Fruit fly (Drosophila melanogaster) whole organism: Measurements from ENCODE around the gene Snmp2.
A peak's percentile ranks its signal among the peaks of the same experiment; 100 is the strongest.

Experiments used
- CG8478 ChIP-seq: fragments of >200 bp; optimal IDR thresholded peaks from 2 replicates; lab custom pipeline; 2018; ENCODE audit warnings: inconsistent platforms
- Dll ChIP-seq: fragments of >200 bp; optimal IDR thresholded peaks from 2 replicates; lab custom pipeline; 2017
- EcR ChIP-seq, 2 experiments: fragments of >200 bp; optimal IDR thresholded peaks; 2 replicates each; lab custom pipeline; 2017; ENCODE audit warnings: missing biosample characterization in 2 of 2, missing genetic modification characterization in 2 of 2, missing genetic modification reagents in 2 of 2
- pan ChIP-seq: fragments of >200 bp; optimal IDR thresholded peaks from 2 replicates; lab custom pipeline; 2017
- psq ChIP-seq: fragments of >200 bp; optimal IDR thresholded peaks from 2 replicates; lab custom pipeline; 2017
- usp ChIP-seq: fragments of >200 bp; optimal IDR thresholded peaks from 2 replicates; lab custom pipeline; 2017; ENCODE audit warnings: missing biosample characterization, missing genetic modification characterization, mixed read lengths

Snmp2 gene

dm6 chr3L:7721527-7721926, 21.3 kb downstream of the Snmp2 start:
- TF ChIP-seq pan = no peak
- TF ChIP-seq EcR (GFP tag; optimal IDR thresholded peaks at IDR 0.05; lab: Kevin White, UChicago) = no peak

- TF ChIP-seq EcR (GFP tag; optimal IDR thresholded peaks at IDR 0.05; lab: Kevin White, UChicago) (no peak), psq (lab: Kevin White, UChicago) (no peak), Dll (no peak), CG8478 (lab: Kevin White, UChicago) (no peak), usp (no peak), pan (no peak)
These were observed 23.4 kb downstream of the Snmp2 start for dm6 chr3L:7719418-7719789.

dm6 chr3L:7718561-7719417, 24.1 kb downstream of the Snmp2 start, which contains the start of gene Mcad:
TSS of gene Mcad (plus strand) at chr3L:7719350.
- peak; percentile 95 for TF ChIP-seq pan
- TF ChIP-seq CG8478 (lab: Kevin White, UChicago) = no peak

dm6 chr3L:7717863-7718560, 24.8 kb downstream of the Snmp2 start, which contains the start of gene Ank2:
TSS of gene Ank2 (minus strand) at chr3L:7718395.
- TF ChIP-seq pan = no peak
- TF ChIP-seq usp = no peak
- TF ChIP-seq EcR (GFP tag; optimal IDR thresholded peaks at IDR 0.05; lab: Kevin White, UChicago) = no peak
- no peak for TF ChIP-seq Dll
- no peak for TF ChIP-seq CG8478 (lab: Kevin White, UChicago)
- TF ChIP-seq psq (lab: Kevin White, UChicago) = no peak

- no peak for TF ChIP-seq Dll
- no peak for TF ChIP-seq usp
- TF ChIP-seq pan = no peak
- no peak for TF ChIP-seq psq (lab: Kevin White, UChicago)
- no peak for TF ChIP-seq EcR (GFP tag; optimal IDR thresholded peaks at IDR 0.05; lab: Kevin White, UChicago)
- no peak for TF ChIP-seq CG8478 (lab: Kevin White, UChicago)
These were observed 28.4 kb downstream of the Snmp2 start for dm6 chr3L:7714301-7714946.

- no peak for TF ChIP-seq psq (lab: Kevin White, UChicago)
- no peak for TF ChIP-seq CG8478 (lab: Kevin White, UChicago)
- TF ChIP-seq pan = no peak
- no peak for TF ChIP-seq usp
- TF ChIP-seq Dll = no peak
- TF ChIP-seq EcR (GFP tag; optimal IDR thresholded peaks at IDR 0.05; lab: Kevin White, UChicago) = no peak
These were observed 29.5 kb downstream of the Snmp2 start for dm6 chr3L:7713378-7713777.

- TF ChIP-seq pan (no peak), Dll (no peak), EcR (GFP tag; optimal IDR thresholded peaks at IDR 0.05; lab: Kevin White, UChicago) (no peak), CG8478 (lab: Kevin White, UChicago) (no peak), usp (no peak), psq (lab: Kevin White, UChicago) (no peak)
These were observed 47.3 kb downstream of the Snmp2 start, which contains the start of gene CG44195 for dm6 chr3L:7695554-7695953. TSS of gene CG44195 (minus strand) at chr3L:7695654.
